Fruit fly (Drosophila melanogaster) whole organism, wandering third instar larva: ENCODE results near the gene CrzR.

Experiments
- Abd-B ChIP-seq: fragments of >200 bp; optimal IDR thresholded peaks from 2 replicates; lab custom pipeline; 2017; ENCODE audit warnings: missing biosample characterization, missing genetic modification characterization
- h ChIP-seq: fragments of 200-800 bp; sonication (Bioruptor generic); optimal IDR thresholded peaks from 3 replicates; lab custom pipeline; 2016; ENCODE audit warnings: missing biosample characterization, mild to moderate bottlenecking, missing genetic modification characterization

DNA sequence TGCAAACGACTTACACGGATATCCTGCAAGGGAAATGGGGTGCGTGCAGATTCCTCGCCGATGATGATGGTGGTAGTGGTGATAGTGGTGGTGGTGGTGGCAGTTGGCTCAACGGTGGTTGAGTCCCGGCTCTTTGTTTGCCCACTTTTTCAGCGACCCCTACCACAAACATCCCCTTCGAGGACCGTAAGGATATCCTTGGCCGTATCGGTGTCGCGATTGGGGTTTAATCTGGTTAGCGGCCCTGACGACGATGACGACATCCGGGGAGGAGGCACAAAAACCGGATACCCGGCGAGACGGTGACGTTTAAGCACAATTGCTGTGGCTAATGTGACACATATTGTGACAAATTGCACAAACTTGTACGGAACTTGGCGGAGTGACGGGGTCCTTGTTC, 61.7 kb downstream of the CrzR start:
- TF ChIP-seq Abd-B (GFP tag; lab: Kevin White, UChicago) (no peak), h (GFP tag; lab: Kevin White, UChicago) (no peak)
